Worm (Caenorhabditis elegans): ENCODE results near the gene Y53F4B.10.
"Not testable (repeated sequence)": the region's sequence is repeated elsewhere in the genome, so short reads cannot be mapped to it uniquely, and the experiment has no call there.

Gene Y53F4B.10

ce11 chrII:15003410-15003809 is at the start of gene Y53F4B.10:
Gene Y53F4B.10, minus strand, starts transcription at chrII:15003510.
- TF ChIP-seq pag-3 (tag; optimal IDR thresholded peaks at IDR 0.05; ENCODE audit: borderline replicate concordance, insufficient read depth) = no peak
- TF ChIP-seq nhr-11 (tag; optimal IDR thresholded peaks at IDR 0.05) = no peak
- TF ChIP-seq elt-3 (tag; optimal IDR thresholded peaks at IDR 0.05) = no peak
- no peak for TF ChIP-seq nhr-12 (tag; optimal IDR thresholded peaks at IDR 0.05)
- no peak for TF ChIP-seq dsc-1 (tag; optimal IDR thresholded peaks at IDR 0.05)
- TF ChIP-seq irx-1 (tag; optimal IDR thresholded peaks at IDR 0.05) = no peak
- no peak for TF ChIP-seq rnt-1 (tag; optimal IDR thresholded peaks at IDR 0.05)
- no peak for TF ChIP-seq unc-30 (tag; optimal IDR thresholded peaks at IDR 0.05)
- no peak for TF ChIP-seq ceh-63 (GFP tag; optimal IDR thresholded peaks at IDR 0.05)
- no peak for TF ChIP-seq sox-4 (tag; optimal IDR thresholded peaks at IDR 0.05)
- TF ChIP-seq zag-1 (tag; optimal IDR thresholded peaks at IDR 0.05) = no peak
- no peak for TF ChIP-seq fkh-4 (tag; optimal IDR thresholded peaks at IDR 0.05; ENCODE audit: borderline replicate concordance)
- TF ChIP-seq alr-1 (tag; optimal IDR thresholded peaks at IDR 0.05; ENCODE audit: borderline replicate concordance) = no peak
- no peak for TF ChIP-seq nhr-71 (tag; optimal IDR thresholded peaks at IDR 0.05)
- TF ChIP-seq mab-9 (GFP tag; IDR thresholded peaks at IDR 0.05) = no peak
- TF ChIP-seq C34B4.2 (tag; optimal IDR thresholded peaks at IDR 0.05) = no peak

ce11 chrII:15043850-15044249 is 40.5 kb upstream of the Y53F4B.10 start:
- TF ChIP-seq lsy-2 (tag; optimal IDR thresholded peaks at IDR 0.05) (peak in 1 of 2 experiments; percentile 2), nhr-47 (tag; optimal IDR thresholded peaks at IDR 0.05) (peak; percentile 35), snu-23 (GFP tag; optimal IDR thresholded peaks at IDR 0.05) (peak; percentile 25), swsn-7 (tag; optimal IDR thresholded peaks at IDR 0.05) (peak; percentile 7), efl-1 (optimal IDR thresholded peaks at IDR 0.05) (peak in 1 of 2 experiments; percentile 30), unc-86 (tag; optimal IDR thresholded peaks at IDR 0.05) (peak; percentile 20), fkh-8 (tag; optimal IDR thresholded peaks at IDR 0.05) (peak; percentile 56), nhr-71 (tag; optimal IDR thresholded peaks at IDR 0.05) (peak; percentile 62), nhr-85 (tag) (peak; percentile 63), isw-1 (GFP tag; IDR thresholded peaks at IDR 0.05) (peak; percentile 46), ceh-88 (GFP tag; IDR thresholded peaks at IDR 0.05) (0 out of 2 replicates have a peak, but pooled peaks have one; percentile 32), mab-9 (GFP tag; IDR thresholded peaks at IDR 0.05) (0 out of 2 replicates have a peak, but pooled peaks have one; percentile 44), nhr-19 (GFP tag; conservative IDR thresholded peaks at IDR 0.05) (peak; percentile 63)
- TF ChIP-seq efl-1 (GFP tag; optimal IDR thresholded peaks at IDR 0.05 in 1 of 2) = not testable (repeated sequence)

DNA sequence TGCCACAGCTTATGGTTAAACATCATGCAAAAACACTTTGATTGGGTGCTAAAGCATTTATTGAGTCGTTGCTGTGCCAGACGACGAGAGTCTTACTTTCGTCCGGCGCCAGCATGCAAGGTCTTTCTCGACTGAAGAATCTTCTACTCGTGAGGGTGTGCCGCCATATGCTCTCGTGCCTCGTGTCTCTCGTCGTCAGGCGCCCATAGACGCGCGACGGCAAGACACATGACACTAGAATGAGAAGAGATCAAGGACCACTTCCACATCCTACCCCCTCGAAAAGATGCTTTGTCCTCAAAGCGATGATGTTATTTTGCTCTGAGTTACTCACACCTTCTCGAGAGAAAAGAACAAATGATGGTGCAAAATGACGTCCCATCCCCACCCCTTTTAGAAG is 39.5 kb upstream of the Y53F4B.10 start:
- TF ChIP-seq nhr-19 (GFP tag; conservative IDR thresholded peaks at IDR 0.05) = peak; percentile 49
- peak; percentile 15; the same call in 1 of the 2 replicates for TF ChIP-seq ceh-88 (GFP tag; IDR thresholded peaks at IDR 0.05)
- TF ChIP-seq isw-1 (GFP tag; IDR thresholded peaks at IDR 0.05) = peak; percentile 30; the same call in 1 of the 2 replicates
- TF ChIP-seq fkh-8 (tag; optimal IDR thresholded peaks at IDR 0.05) = peak; percentile 10
- peak; percentile 40 for TF ChIP-seq ama-1 (optimal IDR thresholded peaks at IDR 0.05)
- TF ChIP-seq unc-86 (tag; optimal IDR thresholded peaks at IDR 0.05) = peak; percentile 17
- TF ChIP-seq lin-14 (GFP tag; optimal IDR thresholded peaks at IDR 0.05) = peak; percentile 42
- TF ChIP-seq efl-1 (optimal IDR thresholded peaks at IDR 0.05) = peak in 1 of 2 experiments; percentile 20
- not testable (repeated sequence) for TF ChIP-seq efl-1 (GFP tag; optimal IDR thresholded peaks at IDR 0.05 in 1 of 2)
- TF ChIP-seq nhr-47 (tag; optimal IDR thresholded peaks at IDR 0.05) = peak; percentile 43
- TF ChIP-seq nhr-71 (tag; optimal IDR thresholded peaks at IDR 0.05) = peak; percentile 42
- peak; percentile 6 for TF ChIP-seq snu-23 (GFP tag; optimal IDR thresholded peaks at IDR 0.05)

DNA sequence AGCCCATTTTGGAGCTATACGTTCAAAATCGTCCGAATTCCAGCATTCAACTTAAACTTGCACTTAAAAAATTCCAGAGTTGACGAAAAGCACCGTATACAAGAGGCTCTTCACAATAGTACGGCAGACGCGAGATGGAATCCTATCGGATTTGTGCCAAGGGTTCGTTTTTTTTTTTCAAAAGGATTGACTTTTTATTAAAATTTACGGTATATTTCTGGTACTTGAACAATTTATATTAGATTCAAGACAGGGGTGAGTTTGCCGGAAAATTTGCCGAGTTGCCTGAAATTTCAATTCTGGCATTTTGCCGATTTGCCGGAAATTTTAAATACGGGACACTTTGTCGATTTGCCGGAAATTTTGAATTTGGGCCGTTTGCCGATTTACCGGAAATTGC is 39.0 kb upstream of the Y53F4B.10 start:
- TF ChIP-seq fkh-10 (GFP tag; optimal IDR thresholded peaks at IDR 0.05) (no peak), nhr-85 (tag) (peak; percentile 59)

DNA sequence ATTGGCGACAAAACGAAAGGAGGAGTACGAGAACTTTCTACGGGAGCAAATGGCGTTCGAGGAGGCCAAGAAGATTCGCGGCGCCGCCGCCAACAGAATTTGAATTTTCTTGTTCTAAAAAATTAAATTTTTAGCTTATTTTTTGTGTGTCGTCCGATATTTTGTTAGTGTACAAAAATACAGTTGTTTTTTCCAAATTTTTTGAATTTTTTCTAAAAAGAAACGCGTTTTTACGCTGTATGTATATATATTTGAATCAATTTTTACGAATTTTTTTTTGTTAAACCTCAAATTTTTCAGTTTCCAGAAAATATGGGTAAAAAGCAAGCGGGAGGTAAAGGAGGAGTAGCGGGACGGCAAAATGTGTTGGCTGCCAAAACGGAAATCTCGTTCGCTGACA is 35.8 kb upstream of the Y53F4B.10 start, which contains the start of gene trip-4:
Gene trip-4, plus strand, starts transcription at position 301 of the 400 bp plus-strand sequence.
- no peak for TF ChIP-seq efl-1 (optimal IDR thresholded peaks at IDR 0.05)
- TF ChIP-seq efl-1 (GFP tag; optimal IDR thresholded peaks at IDR 0.05 in 1 of 2) = peak in 1 of 2 experiments; percentile 36
- no peak for TF ChIP-seq fkh-4 (tag; optimal IDR thresholded peaks at IDR 0.05; ENCODE audit: borderline replicate concordance)
